Worm (Caenorhabditis elegans): ENCODE results near the gene srr-7.

DNA sequence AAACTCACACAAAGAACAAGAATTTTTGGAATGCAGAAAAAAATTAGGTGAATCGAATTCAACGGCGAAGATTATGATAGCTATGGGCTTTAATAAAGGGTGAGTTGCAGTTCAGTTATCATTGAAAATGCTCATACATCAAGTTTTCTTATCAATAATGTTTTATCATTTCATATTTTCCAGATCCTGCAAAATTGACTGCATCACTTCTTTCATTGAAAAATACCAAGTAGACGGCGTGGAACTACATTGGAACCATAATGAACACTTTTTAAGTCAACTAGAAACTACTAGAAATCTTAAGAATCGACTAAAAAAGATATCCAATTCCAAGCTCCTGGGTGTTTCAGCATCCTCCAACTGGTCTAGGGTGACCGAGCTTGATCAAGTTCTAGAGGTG lies 15.2 kb downstream of the srr-7 start, which contains the start of gene K08F9.1:
- TF ChIP-seq lim-7 (GFP tag; IDR thresholded peaks at IDR 0.05) = no peak
- no peak for TF ChIP-seq unc-39 (tag; optimal IDR thresholded peaks at IDR 0.05)
- no peak for TF ChIP-seq lin-13 (GFP tag; optimal IDR thresholded peaks at IDR 0.05)
- no peak for TF ChIP-seq daf-12 (tag; optimal IDR thresholded peaks at IDR 0.05)
- TF ChIP-seq nhr-237 (tag; optimal IDR thresholded peaks at IDR 0.05) = no peak
- TF ChIP-seq nhr-11 (tag; optimal IDR thresholded peaks at IDR 0.05) = no peak

Measured in whole organism, L4 larva.